Fruit fly (Drosophila melanogaster) whole organism, embryonic: ENCODE measurements around the gene mbm.

Experiments used
- CG12071 ChIP-seq: fragments of 200-800 bp; sonication (Bioruptor generic); optimal IDR thresholded peaks from 3 replicates; lab custom pipeline; 2018; ENCODE audit warnings: missing biosample characterization, mild to moderate bottlenecking, missing genetic modification characterization
- CG12155 ChIP-seq: fragments of 200-800 bp; sonication (Bioruptor generic); optimal IDR thresholded peaks from 3 replicates; lab custom pipeline; 2016; ENCODE audit warnings: missing biosample characterization, missing genetic modification characterization
- CG14667 ChIP-seq: fragments of 200-800 bp; sonication (Bioruptor generic); IDR thresholded peaks from 2 replicates; pipeline ENCODE4 v1.3.6; 2022; ENCODE audit warnings: missing biosample characterization, missing genetic modification characterization
- CG15269 ChIP-seq: fragments of 200-800 bp; sonication (Bioruptor generic); optimal IDR thresholded peaks from 2 replicates; lab custom pipeline; 2018; ENCODE audit warnings: missing biosample characterization, mild to moderate bottlenecking, missing genetic modification characterization, moderate library complexity
- CG17385 ChIP-seq: fragments of 200-800 bp; sonication (Bioruptor generic); optimal IDR thresholded peaks from 3 replicates; lab custom pipeline; 2018; ENCODE audit warnings: missing biosample characterization, mild to moderate bottlenecking, missing genetic modification characterization
- CG1832 ChIP-seq: fragments of 200-800 bp; sonication (Bioruptor generic); optimal IDR thresholded peaks from 2 replicates; lab custom pipeline; 2017; ENCODE audit warnings: missing biosample characterization, mild to moderate bottlenecking, missing genetic modification characterization, inconsistent platforms
- CG3407 ChIP-seq: fragments of 200-800 bp; sonication (Bioruptor generic); optimal IDR thresholded peaks from 2 replicates; lab custom pipeline; 2018; ENCODE audit warnings: missing biosample characterization, mild to moderate bottlenecking, missing genetic modification characterization
- CG34224 ChIP-seq: fragments of 200-800 bp; sonication (Bioruptor generic); IDR thresholded peaks from 3 replicates; pipeline ENCODE4 v1.3.6; 2022; ENCODE audit warnings: missing biosample characterization, missing genetic modification characterization; ENCODE audit not compliant: partially characterized antibody
- CG4404 ChIP-seq: fragments of 200-800 bp; sonication (Bioruptor generic); IDR thresholded peaks from 2 replicates; pipeline ENCODE4 v1.3.6; 2022; ENCODE audit warnings: missing biosample characterization, missing genetic modification characterization
- CG4820 ChIP-seq: fragments of 200-800 bp; sonication (Bioruptor generic); optimal IDR thresholded peaks from 3 replicates; lab custom pipeline; 2016; ENCODE audit warnings: missing biosample characterization, missing genetic modification characterization
- CG6791 ChIP-seq: fragments of 200-800 bp; sonication (Bioruptor generic); IDR thresholded peaks from 3 replicates; pipeline ENCODE4 v1.3.6; 2022; ENCODE audit warnings: missing biosample characterization, missing genetic modification characterization; ENCODE audit not compliant: partially characterized antibody
- CG7745 ChIP-seq: fragments of 200-800 bp; sonication (Bioruptor generic); optimal IDR thresholded peaks from 2 replicates; lab custom pipeline; 2018; ENCODE audit warnings: missing biosample characterization, mild to moderate bottlenecking, missing genetic modification characterization, moderate library complexity
- CG8388 ChIP-seq: fragments of 200-800 bp; sonication (Bioruptor generic); optimal IDR thresholded peaks from 2 replicates; lab custom pipeline; 2019; ENCODE audit warnings: missing biosample characterization, mild to moderate bottlenecking, missing genetic modification characterization, moderate library complexity
- D19B ChIP-seq: fragments of 200-800 bp; sonication (Bioruptor generic); optimal IDR thresholded peaks from 2 replicates; lab custom pipeline; 2017; ENCODE audit warnings: missing biosample characterization, mild to moderate bottlenecking, missing genetic modification characterization
- Deaf1 ChIP-seq: fragments of 200-800 bp; optimal IDR thresholded peaks from 3 replicates; lab custom pipeline; 2019; ENCODE audit warnings: missing biosample characterization, mild to moderate bottlenecking, missing genetic modification characterization, moderate library complexity
- Fer1 ChIP-seq: fragments of 200-800 bp; sonication (Bioruptor generic); optimal IDR thresholded peaks from 2 replicates; lab custom pipeline; 2017; ENCODE audit warnings: missing biosample characterization, mild to moderate bottlenecking, missing genetic modification characterization
- Fer3 ChIP-seq: fragments of 200-800 bp; sonication (Bioruptor generic); optimal IDR thresholded peaks from 2 replicates; lab custom pipeline; 2018; ENCODE audit warnings: missing biosample characterization, mild to moderate bottlenecking, missing genetic modification characterization, moderate library complexity
- Gsc ChIP-seq: fragments of 200-800 bp; sonication (Bioruptor generic); IDR thresholded peaks from 2 replicates; pipeline ENCODE4 v1.3.6; 2022; ENCODE audit warnings: missing biosample characterization, missing genetic modification characterization
- H2.0 ChIP-seq: fragments of 200-800 bp; sonication (Bioruptor generic); IDR thresholded peaks from 2 replicates; pipeline ENCODE4 v1.3.6; 2022; ENCODE audit warnings: missing biosample characterization, missing genetic modification characterization
- HmgD ChIP-seq: fragments of 200-800 bp; sonication (Bioruptor generic); optimal IDR thresholded peaks from 3 replicates; lab custom pipeline; 2016; ENCODE audit warnings: missing biosample characterization, missing genetic modification characterization
- HmgZ ChIP-seq: fragments of 200-800 bp; sonication (Bioruptor generic); optimal IDR thresholded peaks from 2 replicates; lab custom pipeline; 2018; ENCODE audit warnings: missing biosample characterization, mild to moderate bottlenecking, missing genetic modification characterization
- Lpt ChIP-seq: fragments of >200 bp; optimal IDR thresholded peaks from 2 replicates; lab custom pipeline; 2018; ENCODE audit warnings: missing biosample characterization, missing genetic modification characterization
- MBD-R2 ChIP-seq: fragments of 200-800 bp; sonication (Bioruptor generic); IDR thresholded peaks from 2 replicates; pipeline ENCODE4 v1.3.6; 2022; ENCODE audit warnings: missing biosample characterization, missing genetic modification characterization
- Med ChIP-seq: fragments of 200-800 bp; sonication (Bioruptor generic); peaks from one replicate; lab custom pipeline; 2016; ENCODE audit warnings: missing biosample characterization, missing genetic modification characterization, mild to moderate bottlenecking, inconsistent platforms, moderate library complexity
- Oli ChIP-seq: fragments of 200-800 bp; sonication (Bioruptor generic); optimal IDR thresholded peaks from 2 replicates; lab custom pipeline; 2018; ENCODE audit warnings: missing biosample characterization, mild to moderate bottlenecking, missing genetic modification characterization, moderate library complexity
- PHDP ChIP-seq: fragments of 200-800 bp; sonication (Bioruptor generic); optimal IDR thresholded peaks from 3 replicates; lab custom pipeline; 2018; ENCODE audit warnings: missing biosample characterization, mild to moderate bottlenecking, missing genetic modification characterization, moderate library complexity
- Pdp1 ChIP-seq, 2 experiments: fragments of 200-800 bp; sonication (Bioruptor generic); optimal IDR thresholded peaks; 3 replicates each; lab custom pipeline; 2016; ENCODE audit warnings: missing biosample characterization in 2 of 2, missing genetic modification characterization in 2 of 2, mild to moderate bottlenecking in 1 of 2, moderate library complexity in 1 of 2
- Rfx ChIP-seq: fragments of 200-800 bp; sonication (Bioruptor generic); IDR thresholded peaks from 2 replicates; pipeline ENCODE4 v1.3.6; 2022; ENCODE audit warnings: missing biosample characterization, missing genetic modification characterization
- Sox100B ChIP-seq: fragments of 200-800 bp; sonication (Bioruptor generic); optimal IDR thresholded peaks from 3 replicates; lab custom pipeline; 2018; ENCODE audit warnings: missing biosample characterization, mild to moderate bottlenecking, missing genetic modification characterization
- Trl ChIP-seq, 3 experiments: fragments of >200 bp in 2 of 3; fragments of 200-800 bp in 1 of 3; sonication (Bioruptor generic) in 1 of 3; optimal IDR thresholded peaks; 2 replicates in 1 of 3; 3 replicates in 2 of 3; lab custom pipeline; 2016 to 2017; ENCODE audit warnings: missing biosample characterization in 1 of 3, missing genetic modification characterization in 1 of 3
- Xbp1 ChIP-seq: fragments of 200-800 bp; sonication (Bioruptor generic); optimal IDR thresholded peaks from 3 replicates; lab custom pipeline; 2016; ENCODE audit warnings: missing biosample characterization, mild to moderate bottlenecking, missing genetic modification characterization
- Xrp1 ChIP-seq: fragments of 200-800 bp; sonication (Bioruptor generic); IDR thresholded peaks from 2 replicates; pipeline ENCODE4 v1.3.6; 2022; ENCODE audit warnings: missing biosample characterization, missing genetic modification characterization
- ap ChIP-seq: fragments of 200-800 bp; sonication (Bioruptor generic); IDR thresholded peaks from 2 replicates; pipeline ENCODE4 v1.3.6; 2022; ENCODE audit warnings: missing biosample characterization, missing genetic modification characterization
- ato ChIP-seq: fragments of 200-800 bp; sonication (Bioruptor generic); IDR thresholded peaks from 2 replicates; pipeline ENCODE4 v1.3.6; 2022; ENCODE audit warnings: missing biosample characterization, missing genetic modification characterization; ENCODE audit not compliant: partially characterized antibody
- bab2 ChIP-seq: fragments of 200-800 bp; sonication (Bioruptor generic); optimal IDR thresholded peaks from 2 replicates; lab custom pipeline; 2016; ENCODE audit warnings: missing biosample characterization, missing genetic modification characterization
- bcd ChIP-seq: fragments of 200-800 bp; sonication (Bioruptor generic); optimal IDR thresholded peaks from 2 replicates; lab custom pipeline; 2017; ENCODE audit warnings: missing biosample characterization, mild to moderate bottlenecking, missing genetic modification characterization
- bowl ChIP-seq: fragments of 200-800 bp; sonication (Bioruptor generic); IDR thresholded peaks from 2 replicates; pipeline ENCODE4 v1.3.6; 2022; ENCODE audit warnings: missing biosample characterization, missing genetic modification characterization
- chm ChIP-seq: fragments of 200-800 bp; sonication (Bioruptor generic); IDR thresholded peaks from 2 replicates; pipeline ENCODE4 v1.3.6; 2022; ENCODE audit warnings: missing biosample characterization, missing genetic modification characterization
- dm ChIP-seq: fragments of 200-800 bp; sonication (Bioruptor generic); optimal IDR thresholded peaks from 3 replicates; lab custom pipeline; 2016; ENCODE audit warnings: missing biosample characterization, missing genetic modification characterization
- dysf ChIP-seq: fragments of 200-800 bp; sonication (Bioruptor generic); IDR thresholded peaks from 3 replicates; pipeline ENCODE4 v1.3.6; 2022; ENCODE audit warnings: missing biosample characterization, missing genetic modification characterization
- ems ChIP-seq: fragments of 200-800 bp; sonication (Bioruptor generic); optimal IDR thresholded peaks from 3 replicates; lab custom pipeline; 2016; ENCODE audit warnings: missing biosample characterization, missing genetic modification characterization
- esg ChIP-seq: fragments of 200-800 bp; sonication (Bioruptor generic); conservative IDR thresholded peaks from 2 replicates; pipeline ENCODE4 v1.3.6; 2022; ENCODE audit warnings: missing biosample characterization, missing genetic modification characterization
- ewg ChIP-seq: fragments of 200-800 bp; sonication (Bioruptor generic); optimal IDR thresholded peaks from 3 replicates; lab custom pipeline; 2017; ENCODE audit warnings: mild to moderate bottlenecking, missing biosample characterization, missing genetic modification reagents, missing genetic modification characterization
- fru ChIP-seq: fragments of >200 bp; optimal IDR thresholded peaks from 2 replicates; lab custom pipeline; 2017
- grn ChIP-seq: fragments of 200-800 bp; sonication (Bioruptor generic); optimal IDR thresholded peaks from 3 replicates; lab custom pipeline; 2017; ENCODE audit warnings: missing biosample characterization, missing genetic modification characterization
- oc ChIP-seq: fragments of 200-800 bp; sonication (Bioruptor generic); optimal IDR thresholded peaks from 2 replicates; lab custom pipeline; 2018; ENCODE audit warnings: missing biosample characterization, mild to moderate bottlenecking, missing genetic modification characterization, moderate library complexity
- peb ChIP-seq: fragments of 200-800 bp; sonication (Bioruptor generic); IDR thresholded peaks from 2 replicates; pipeline ENCODE4 v1.3.6; 2022; ENCODE audit warnings: missing biosample characterization, missing genetic modification characterization
- prd ChIP-seq, 3 experiments: fragments of >200 bp in 2 of 3; fragments of 200-800 bp in 1 of 3; sonication (Bioruptor generic) in 1 of 3; optimal IDR thresholded peaks in 2 of 3; IDR thresholded peaks in 1 of 3; 2 replicates in 2 of 3; 3 replicates in 1 of 3; pipeline versions ENCODE4 v1.3.6 to Lab custom; 2017 to 2022; ENCODE audit warnings: missing biosample characterization in 1 of 3, missing genetic modification characterization in 1 of 3
- row ChIP-seq: fragments of 200-800 bp; sonication (Bioruptor generic); IDR thresholded peaks from 3 replicates; pipeline ENCODE4 v1.3.6; 2022; ENCODE audit warnings: missing biosample characterization, missing genetic modification characterization
- schlank ChIP-seq: fragments of 200-800 bp; sonication (Bioruptor generic); optimal IDR thresholded peaks from 2 replicates; lab custom pipeline; 2018; ENCODE audit warnings: missing biosample characterization, mild to moderate bottlenecking, missing genetic modification characterization
- usp ChIP-seq: fragments of >200 bp; optimal IDR thresholded peaks from 2 replicates; lab custom pipeline; 2017; ENCODE audit warnings: missing biosample characterization, missing genetic modification characterization

Gene mbm

DNA sequence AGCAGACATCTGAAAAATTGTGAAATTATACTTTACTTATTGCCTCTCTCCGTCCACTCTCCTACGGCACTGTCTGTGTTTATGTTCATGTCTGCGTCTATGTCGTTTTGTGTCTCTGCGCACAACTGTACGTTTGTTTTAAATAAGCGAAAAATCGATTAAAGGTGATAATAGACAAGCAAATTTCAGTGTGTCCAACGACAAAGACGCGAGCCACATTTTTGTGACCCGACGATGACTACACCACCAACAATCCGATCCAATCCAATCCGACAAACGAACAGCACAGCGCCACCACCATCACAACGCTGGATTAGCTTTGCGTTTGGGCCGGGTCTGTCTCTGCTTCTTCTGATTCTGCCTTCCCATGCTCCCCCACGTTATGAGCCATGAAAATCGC lies 29.0 kb downstream of the mbm start (continued):
- TF ChIP-seq Trl (optimal IDR thresholded peaks at IDR 0.05; lab: Kevin White, UChicago) (no peak), Trl (GFP tag; optimal IDR thresholded peaks at IDR 0.05; lab: Kevin White, UChicago) (no peak), Gsc (GFP tag; lab: Robert Waterston, UW) (no peak), Lpt (no peak), CG4404 (GFP tag; lab: Robert Waterston, UW) (no peak), CG12155 (GFP tag; lab: Kevin White, UChicago) (peak; percentile 7), bab2 (GFP tag; lab: Kevin White, UChicago) (no peak), CG17385 (GFP tag; lab: Kevin White, UChicago) (peak; percentile 14), fru (no peak), Fer1 (GFP tag; lab: Kevin White, UChicago) (no peak), usp (no peak), CG14667 (GFP tag; lab: Robert Waterston, UW) (no peak), HmgZ (tag; lab: Kevin White, UChicago) (no peak), oc (tag; lab: Kevin White, UChicago) (peak; percentile 9), dysf (GFP tag; lab: Robert Waterston, UW) (no peak), PHDP (tag; lab: Kevin White, UChicago) (no peak), CG7745 (tag; lab: Kevin White, UChicago) (no peak), D19B (GFP tag; lab: Kevin White, UChicago) (no peak), peb (GFP tag; lab: Robert Waterston, UW) (no peak), Deaf1 (peak; percentile 67), Sox100B (GFP tag; lab: Kevin White, UChicago) (no peak), Med (GFP tag; lab: Kevin White, UChicago) (peak; percentile 69), HmgD (GFP tag; lab: Kevin White, UChicago) (no peak), CG15269 (no peak), prd (optimal IDR thresholded peaks at IDR 0.05; lab: Kevin White, UChicago) (no peak), prd (GFP tag; IDR thresholded peaks at IDR 0.05; lab: Robert Waterston, UW) (no peak), ato (GFP tag; lab: Robert Waterston, UW) (no peak), CG34224 (GFP tag; lab: Robert Waterston, UW) (no peak)

DNA sequence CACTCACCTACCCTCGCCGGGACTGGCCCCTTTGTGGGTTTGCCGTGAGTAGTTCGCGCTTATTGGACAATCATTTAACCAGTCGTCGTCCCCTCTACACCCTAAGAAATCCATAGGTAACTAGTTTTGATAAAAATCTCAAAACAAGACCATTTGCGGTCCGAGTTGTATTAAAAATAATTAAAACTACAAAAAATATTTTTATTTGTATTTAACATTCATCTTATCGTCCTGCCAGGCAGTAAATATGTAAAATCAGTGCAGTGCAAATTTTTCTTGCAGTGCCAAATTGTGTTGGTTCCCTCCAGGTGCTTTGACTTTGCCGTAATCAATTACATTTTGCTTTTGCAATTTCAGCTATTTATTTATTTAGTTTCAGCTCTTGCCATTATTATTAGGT lies 29.7 kb downstream of the mbm start:
- TF ChIP-seq Rfx (GFP tag; lab: Robert Waterston, UW) (peak; percentile 41; the same call in 1 of the 2 replicates), CG4820 (GFP tag; lab: Kevin White, UChicago) (no peak), CG12071 (GFP tag; lab: Kevin White, UChicago) (no peak), ap (peak; percentile 35; the same call in 1 of the 2 replicates), CG6791 (GFP tag; lab: Robert Waterston, UW) (no peak), CG1832 (GFP tag; lab: Kevin White, UChicago) (no peak), Fer3 (tag; lab: Kevin White, UChicago) (peak; percentile 28), ems (GFP tag; lab: Kevin White, UChicago) (no peak), MBD-R2 (GFP tag; lab: Robert Waterston, UW) (peak; percentile 15; the same call in 1 of the 2 replicates), row (peak; percentile 61), bab2 (GFP tag; lab: Kevin White, UChicago) (no peak), schlank (no peak), Oli (tag; lab: Kevin White, UChicago) (peak; percentile 16), Xbp1 (GFP tag; lab: Kevin White, UChicago) (peak; percentile 9), bowl (GFP tag; lab: Robert Waterston, UW) (no peak), bcd (GFP tag; lab: Kevin White, UChicago) (no peak), Xrp1 (no peak), chm (GFP tag; lab: Robert Waterston, UW) (no peak), dm (GFP tag; lab: Kevin White, UChicago) (no peak), CG8388 (GFP tag; lab: Kevin White, UChicago) (no peak), esg (GFP tag; lab: Robert Waterston, UW) (peak; percentile 20; the same call in 1 of the 2 replicates), Pdp1 (GFP tag; optimal IDR thresholded peaks at IDR 0.05; lab: Kevin White, UChicago) (peak in 1 of 2 experiments; percentile 8), CG3407 (GFP tag; lab: Kevin White, UChicago) (no peak), CG17385 (GFP tag; lab: Kevin White, UChicago) (peak; percentile 24), ewg (no peak), H2.0 (GFP tag; lab: Robert Waterston, UW) (no peak), grn (GFP tag; lab: Kevin White, UChicago) (no peak)
